Worm (Caenorhabditis elegans) whole organism, L1 larva: Measurements from ENCODE around the gene F54E7.6.

Experiments
- F16B12.6 ChIP-seq: fragments of 150-350 bp; optimal IDR thresholded peaks from 2 replicates; lab custom pipeline; 2014; ENCODE audit warnings: missing biosample characterization, missing genetic modification characterization
- aha-1 ChIP-seq: fragments of 150-350 bp; optimal IDR thresholded peaks from 2 replicates; lab custom pipeline; 2014; ENCODE audit warnings: missing biosample characterization, missing genetic modification characterization
- alr-1 ChIP-seq: fragments of 200-800 bp; sonication (Bioruptor generic); optimal IDR thresholded peaks from 2 replicates; lab custom pipeline; 2018; ENCODE audit warnings: borderline replicate concordance, mild to moderate bottlenecking, missing genetic modification characterization, missing compliant biosample characterization
- blmp-1 ChIP-seq: fragments of 150-350 bp; optimal IDR thresholded peaks from 2 replicates; lab custom pipeline; 2014; ENCODE audit warnings: missing biosample characterization, missing genetic modification characterization
- ceh-8 ChIP-seq: fragments of 200-800 bp; sonication (Bioruptor generic); optimal IDR thresholded peaks from 2 replicates; lab custom pipeline; 2018; ENCODE audit warnings: mild to moderate bottlenecking, missing genetic modification characterization, moderate library complexity, missing compliant biosample characterization
- ces-1 ChIP-seq: fragments of 150-350 bp; optimal IDR thresholded peaks from 2 replicates; lab custom pipeline; 2014; ENCODE audit warnings: missing biosample characterization, missing genetic modification reagents, missing genetic modification characterization
- dpl-1 ChIP-seq, 3 experiments: fragments of 150-350 bp in 2 of 3; sonication (generic microtip) in 1 of 3; optimal IDR thresholded peaks; 2 replicates each; lab custom pipeline; 2014 to 2017; ENCODE audit warnings: missing biosample characterization in 3 of 3, missing genetic modification characterization in 3 of 3, missing genetic modification reagents in 3 of 3
- dsc-1 ChIP-seq: sonication (generic microtip); optimal IDR thresholded peaks from 2 replicates; lab custom pipeline; 2016; ENCODE audit warnings: mild to moderate bottlenecking, missing genetic modification characterization, missing compliant biosample characterization
- efl-1 ChIP-seq, 4 experiments: fragments of 150-350 bp; optimal IDR thresholded peaks in 3 of 4; peaks in 1 of 4; 1 replicate in 1 of 4; 2 replicates in 3 of 4; lab custom pipeline; 2014; ENCODE audit warnings: missing biosample characterization in 2 of 4, missing genetic modification characterization in 2 of 4, missing genetic modification reagents in 2 of 4
- egl-13 ChIP-seq: sonication (generic microtip); optimal IDR thresholded peaks from 2 replicates; lab custom pipeline; 2016; ENCODE audit warnings: missing genotype, missing genetic modification reagents, missing genetic modification characterization, missing compliant biosample characterization
- egl-27 ChIP-seq, 2 experiments: fragments of 150-350 bp in 1 of 2; sonication (generic microtip); optimal IDR thresholded peaks; 3 replicates each; lab custom pipeline; 2017 to 2018; ENCODE audit warnings: missing biosample characterization in 2 of 2, missing genetic modification characterization in 2 of 2, missing genetic modification reagents in 2 of 2
- ets-5 ChIP-seq: fragments of 200-800 bp; sonication (Bioruptor generic); IDR thresholded peaks from 2 replicates; pipeline ENCODE4 v1.3.6; 2022; ENCODE audit warnings: missing genetic modification characterization, missing compliant biosample characterization
- fkh-10 ChIP-seq: sonication (generic microtip); optimal IDR thresholded peaks from 2 replicates; lab custom pipeline; 2017; ENCODE audit warnings: missing biosample characterization, missing genetic modification reagents, missing genetic modification characterization
- fkh-8 ChIP-seq: sonication (generic microtip); optimal IDR thresholded peaks from 2 replicates; lab custom pipeline; 2016; ENCODE audit warnings: mild to moderate bottlenecking, missing genetic modification characterization, missing compliant biosample characterization
- grh-1 ChIP-seq: fragments of 200-800 bp; sonication (Bioruptor generic); IDR thresholded peaks from 2 replicates; pipeline ENCODE4 v1.3.6; 2022; ENCODE audit warnings: missing genetic modification reagents, missing genetic modification characterization, missing compliant biosample characterization
- hlh-17 ChIP-seq: fragments of 200-800 bp; sonication (Bioruptor generic); optimal IDR thresholded peaks from 2 replicates; lab custom pipeline; 2018; ENCODE audit warnings: missing genetic modification characterization, mild to moderate bottlenecking, missing compliant biosample characterization, moderate library complexity, borderline replicate concordance
- hlh-4 ChIP-seq: sonication (generic microtip); optimal IDR thresholded peaks from 2 replicates; lab custom pipeline; 2016; ENCODE audit warnings: mild to moderate bottlenecking, missing genetic modification characterization, missing compliant biosample characterization
- isw-1 ChIP-seq: fragments of 200-800 bp; sonication (Bioruptor generic); IDR thresholded peaks from 2 replicates; pipeline ENCODE4 v1.3.6; 2022; ENCODE audit warnings: missing genetic modification characterization, missing compliant biosample characterization
- lin-14 ChIP-seq: fragments of 200-800 bp; sonication (Bioruptor generic); optimal IDR thresholded peaks from 2 replicates; lab custom pipeline; 2018; ENCODE audit warnings: mild to moderate bottlenecking, missing genetic modification characterization, moderate library complexity, missing compliant biosample characterization
- lin-15B ChIP-seq: fragments of 150-350 bp; sonication (generic microtip); optimal IDR thresholded peaks from 3 replicates; lab custom pipeline; 2014; ENCODE audit warnings: missing biosample characterization, missing genetic modification characterization
- lin-35 ChIP-seq, 2 experiments: fragments of 150-350 bp; optimal IDR thresholded peaks; 2 replicates each; lab custom pipeline; 2014; ENCODE audit warnings: missing biosample characterization in 2 of 2, missing genetic modification characterization in 2 of 2, missing genetic modification reagents in 2 of 2
- lin-39 ChIP-seq: fragments of 150-350 bp; optimal IDR thresholded peaks from 2 replicates; lab custom pipeline; 2014; ENCODE audit warnings: missing biosample characterization, missing genetic modification reagents, missing genetic modification characterization
- lir-3 ChIP-seq: sonication (generic microtip); optimal IDR thresholded peaks from 2 replicates; lab custom pipeline; 2016; ENCODE audit warnings: mild to moderate bottlenecking, missing genetic modification characterization, moderate library complexity, missing compliant biosample characterization; ENCODE audit not compliant: poor library complexity
- mab-9 ChIP-seq: fragments of 200-800 bp; sonication (Bioruptor generic); IDR thresholded peaks from 2 replicates; pipeline ENCODE4 v1.3.6; 2022; ENCODE audit warnings: missing genetic modification reagents, missing genetic modification characterization, missing compliant biosample characterization
- mef-2 ChIP-seq: fragments of 150-350 bp; optimal IDR thresholded peaks from 2 replicates; lab custom pipeline; 2014; ENCODE audit warnings: missing biosample characterization, missing genetic modification characterization
- nhr-11 ChIP-seq: fragments of 150-350 bp; optimal IDR thresholded peaks from 2 replicates; lab custom pipeline; 2014; ENCODE audit warnings: missing biosample characterization, missing genetic modification characterization
- nhr-20 ChIP-seq: sonication (generic microtip); optimal IDR thresholded peaks from 2 replicates; lab custom pipeline; 2016; ENCODE audit warnings: mild to moderate bottlenecking, missing genetic modification characterization, missing compliant biosample characterization
- nhr-28 ChIP-seq: fragments of 150-350 bp; optimal IDR thresholded peaks from 2 replicates; lab custom pipeline; 2014; ENCODE audit warnings: missing biosample characterization, missing genetic modification characterization
- nhr-71 ChIP-seq: sonication (generic microtip); optimal IDR thresholded peaks from 2 replicates; lab custom pipeline; 2016; ENCODE audit warnings: mild to moderate bottlenecking, missing genetic modification characterization, moderate library complexity, missing compliant biosample characterization
- nhr-84 ChIP-seq: sonication (generic microtip); optimal IDR thresholded peaks from 2 replicates; lab custom pipeline; 2017; ENCODE audit warnings: missing biosample characterization, missing genetic modification characterization
- nhr-85 ChIP-seq: sonication (generic microtip); peaks from one replicate; lab custom pipeline; 2016; ENCODE audit warnings: missing genetic modification characterization, inconsistent platforms, missing compliant biosample characterization
- pag-3 ChIP-seq: sonication (generic microtip); optimal IDR thresholded peaks from 2 replicates; lab custom pipeline; 2017; ENCODE audit warnings: missing genetic modification characterization, mild to moderate bottlenecking, missing compliant biosample characterization, antibody characterized with exemption, borderline replicate concordance; ENCODE audit not compliant: insufficient read depth
- pqm-1 ChIP-seq: sonication (generic microtip); optimal IDR thresholded peaks from 3 replicates; lab custom pipeline; 2017; ENCODE audit warnings: missing biosample characterization, missing genetic modification characterization
- rnt-1 ChIP-seq: sonication (generic microtip); optimal IDR thresholded peaks from 2 replicates; lab custom pipeline; 2016; ENCODE audit warnings: mild to moderate bottlenecking, missing genetic modification characterization, moderate library complexity, missing compliant biosample characterization
- skn-1 ChIP-seq: fragments of 150-350 bp; optimal IDR thresholded peaks from 2 replicates; lab custom pipeline; 2014; ENCODE audit warnings: missing biosample characterization, missing genetic modification characterization
- snpc-4 ChIP-seq: fragments of 150-350 bp; optimal IDR thresholded peaks from 2 replicates; lab custom pipeline; 2014; ENCODE audit warnings: missing biosample characterization, missing genetic modification characterization
- sox-4 ChIP-seq: sonication (generic microtip); optimal IDR thresholded peaks from 2 replicates; lab custom pipeline; 2016; ENCODE audit warnings: missing genetic modification characterization, missing compliant biosample characterization
- sptf-1 ChIP-seq: fragments of 150-350 bp; optimal IDR thresholded peaks from 2 replicates; lab custom pipeline; 2014; ENCODE audit warnings: missing biosample characterization, missing genetic modification characterization
- sup-37 ChIP-seq: fragments of 200-800 bp; sonication (Bioruptor generic); optimal IDR thresholded peaks from 2 replicates; lab custom pipeline; 2018; ENCODE audit warnings: mild to moderate bottlenecking, missing genetic modification characterization, missing compliant biosample characterization
- tbx-2 ChIP-seq: sonication (generic microtip); optimal IDR thresholded peaks from 2 replicates; lab custom pipeline; 2016; ENCODE audit warnings: missing genetic modification characterization, missing compliant biosample characterization
- unc-130 ChIP-seq: fragments of 150-350 bp; optimal IDR thresholded peaks from 2 replicates; lab custom pipeline; 2017; ENCODE audit warnings: missing biosample characterization, missing genetic modification characterization, inconsistent platforms
- unc-62 ChIP-seq: fragments of 150-350 bp; optimal IDR thresholded peaks from 2 replicates; lab custom pipeline; 2014; ENCODE audit warnings: missing biosample characterization, missing genetic modification reagents, missing genetic modification characterization
- unc-98 ChIP-seq: fragments of 200-800 bp; sonication (Bioruptor generic); IDR thresholded peaks from 2 replicates; pipeline ENCODE4 v1.3.6; 2022; ENCODE audit warnings: missing genetic modification characterization, missing compliant biosample characterization
- vab-15 ChIP-seq: sonication (generic microtip); optimal IDR thresholded peaks from 2 replicates; lab custom pipeline; 2017; ENCODE audit warnings: missing genotype, mild to moderate bottlenecking, missing genetic modification characterization, missing compliant biosample characterization
- xbp-1 ChIP-seq: sonication (generic microtip); optimal IDR thresholded peaks from 2 replicates; lab custom pipeline; 2016; ENCODE audit warnings: missing genetic modification characterization, missing compliant biosample characterization
- zag-1 ChIP-seq: fragments of 150-350 bp; optimal IDR thresholded peaks from 2 replicates; lab custom pipeline; 2014; ENCODE audit warnings: missing biosample characterization, missing genetic modification characterization
- ztf-11 ChIP-seq, 2 experiments: sonication (generic microtip); optimal IDR thresholded peaks; 2 replicates each; lab custom pipeline; 2016 to 2017; ENCODE audit warnings: missing genetic modification characterization in 2 of 2, missing biosample characterization in 1 of 2, missing compliant biosample characterization in 1 of 2

The F54E7.6 gene

ce11 chrIII:5678935-5679334 lies 18.1 kb upstream of the F54E7.6 start, which contains the start of the genes ska-3 and rps-12 (continued):
- peak; percentile 90 to 92 for TF ChIP-seq egl-27 (tag; optimal IDR thresholded peaks at IDR 0.05; lab: Kevin White, UChicago)
- TF ChIP-seq efl-1 (optimal IDR thresholded peaks at IDR 0.05; lab: Kevin White, UChicago): peak; percentile 98 to 99
- TF ChIP-seq efl-1 (GFP tag; optimal IDR thresholded peaks at IDR 0.05 in 1 of 2; lab: Kevin White, UChicago): peak; percentile 95 to 100
- peak; percentile 99 for TF ChIP-seq nhr-71 (tag; lab: Kevin White, UChicago)
- TF ChIP-seq mab-9 (GFP tag; lab: Robert Waterston, UW): peak; percentile 94
- peak; percentile 99 for TF ChIP-seq fkh-10 (GFP tag; lab: Kevin White, UChicago)
- peak; percentile 98 to 100 for TF ChIP-seq lin-35 (GFP tag; optimal IDR thresholded peaks at IDR 0.05; lab: Kevin White, UChicago)
- TF ChIP-seq unc-62 (GFP tag; lab: Kevin White, UChicago): peak; percentile 79
- TF ChIP-seq lin-39: peak; percentile 97
- peak; percentile 99 for TF ChIP-seq rnt-1 (tag; lab: Kevin White, UChicago)
- peak; percentile 97 to 99 (median 98) for TF ChIP-seq dpl-1 (GFP tag; optimal IDR thresholded peaks at IDR 0.05; lab: Kevin White, UChicago)
- TF ChIP-seq fkh-8 (tag; lab: Kevin White, UChicago): peak; percentile 99
- peak; percentile 99 for TF ChIP-seq nhr-85 (tag; lab: Kevin White, UChicago)
- peak; percentile 93 for TF ChIP-seq lir-3 (tag; lab: Kevin White, UChicago)
- peak; percentile 96 for TF ChIP-seq vab-15 (tag; lab: Kevin White, UChicago)
- peak; percentile 93 for TF ChIP-seq snpc-4 (tag; lab: Kevin White, UChicago)
- peak; percentile 90 for TF ChIP-seq zag-1 (tag; lab: Kevin White, UChicago)
- TF ChIP-seq unc-98 (GFP tag; lab: Robert Waterston, UW): peak; percentile 86
- TF ChIP-seq egl-13 (tag; lab: Kevin White, UChicago): peak; percentile 96
- no peak for TF ChIP-seq hlh-4 (tag; lab: Kevin White, UChicago)
- peak; percentile 29 to 93 for TF ChIP-seq ztf-11 (tag; optimal IDR thresholded peaks at IDR 0.05; lab: Kevin White, UChicago)
- TF ChIP-seq grh-1 (GFP tag; lab: Robert Waterston, UW): peak; percentile 97
- TF ChIP-seq tbx-2 (tag; lab: Kevin White, UChicago): peak; percentile 99
- peak; percentile 98 for TF ChIP-seq lin-14 (GFP tag; lab: Kevin White, UChicago)
- TF ChIP-seq blmp-1 (tag; lab: Kevin White, UChicago): peak; percentile 92
- peak; percentile 98 for TF ChIP-seq skn-1 (tag; lab: Kevin White, UChicago)
- peak; percentile 89 for TF ChIP-seq sox-4
- TF ChIP-seq nhr-28: peak; percentile 19
- TF ChIP-seq nhr-11 (tag; lab: Kevin White, UChicago): peak; percentile 96
- peak; percentile 76 for TF ChIP-seq F16B12.6 (tag; lab: Kevin White, UChicago)
- no peak for TF ChIP-seq pqm-1 (tag; lab: Kevin White, UChicago)
- TF ChIP-seq hlh-17 (GFP tag; lab: Kevin White, UChicago): no peak
- TF ChIP-seq sptf-1 (tag; lab: Kevin White, UChicago): no peak
- peak; percentile 93 for TF ChIP-seq sup-37 (GFP tag; lab: Kevin White, UChicago)
- TF ChIP-seq alr-1 (tag; lab: Kevin White, UChicago): no peak
- peak; percentile 97 for TF ChIP-seq ceh-8 (GFP tag; lab: Kevin White, UChicago)
- TF ChIP-seq ets-5 (GFP tag; lab: Robert Waterston, UW): no peak
- no peak for TF ChIP-seq ces-1 (GFP tag; lab: Kevin White, UChicago)
- peak; percentile 99 for TF ChIP-seq nhr-20
- no peak for TF ChIP-seq nhr-84 (tag; lab: Kevin White, UChicago)
- TF ChIP-seq aha-1: peak; percentile 91
- TF ChIP-seq mef-2 (tag; lab: Kevin White, UChicago): peak; percentile 94
- peak; percentile 99 for TF ChIP-seq isw-1 (GFP tag; lab: Robert Waterston, UW)
- TF ChIP-seq pag-3 (tag; lab: Kevin White, UChicago): peak; percentile 87
- TF ChIP-seq dsc-1 (tag; lab: Kevin White, UChicago): peak; percentile 99
- TF ChIP-seq unc-130 (tag; lab: Kevin White, UChicago): peak; percentile 100
- peak; percentile 99 for TF ChIP-seq xbp-1 (tag; lab: Kevin White, UChicago)
- peak; percentile 100 for TF ChIP-seq lin-15B
